Worm (Caenorhabditis elegans): ENCODE data around the gene ZK1320.11.

- TF ChIP-seq sox-4 (tag; optimal IDR thresholded peaks at IDR 0.05) (no peak), lin-15B (tag; optimal IDR thresholded peaks at IDR 0.05) (no peak), nhr-90 (tag; optimal IDR thresholded peaks at IDR 0.05; ENCODE audit: poor library complexity) (no peak), nhr-77 (tag; optimal IDR thresholded peaks at IDR 0.05) (no peak), irx-1 (tag; optimal IDR thresholded peaks at IDR 0.05) (no peak), fkh-10 (GFP tag; optimal IDR thresholded peaks at IDR 0.05) (no peak), fkh-4 (tag; optimal IDR thresholded peaks at IDR 0.05; ENCODE audit: borderline replicate concordance) (no peak), skn-1 (tag; optimal IDR thresholded peaks at IDR 0.05) (no peak)
Observed at ce11 chrII:9658915-9659314, 8.5 kb upstream of the ZK1320.11 start, which contains the start of gene ZK1320.2.

Data from whole organism, L1 larva.